Fruit fly (Drosophila melanogaster): ENCODE results near the gene SecS.

The SecS gene

DNA sequence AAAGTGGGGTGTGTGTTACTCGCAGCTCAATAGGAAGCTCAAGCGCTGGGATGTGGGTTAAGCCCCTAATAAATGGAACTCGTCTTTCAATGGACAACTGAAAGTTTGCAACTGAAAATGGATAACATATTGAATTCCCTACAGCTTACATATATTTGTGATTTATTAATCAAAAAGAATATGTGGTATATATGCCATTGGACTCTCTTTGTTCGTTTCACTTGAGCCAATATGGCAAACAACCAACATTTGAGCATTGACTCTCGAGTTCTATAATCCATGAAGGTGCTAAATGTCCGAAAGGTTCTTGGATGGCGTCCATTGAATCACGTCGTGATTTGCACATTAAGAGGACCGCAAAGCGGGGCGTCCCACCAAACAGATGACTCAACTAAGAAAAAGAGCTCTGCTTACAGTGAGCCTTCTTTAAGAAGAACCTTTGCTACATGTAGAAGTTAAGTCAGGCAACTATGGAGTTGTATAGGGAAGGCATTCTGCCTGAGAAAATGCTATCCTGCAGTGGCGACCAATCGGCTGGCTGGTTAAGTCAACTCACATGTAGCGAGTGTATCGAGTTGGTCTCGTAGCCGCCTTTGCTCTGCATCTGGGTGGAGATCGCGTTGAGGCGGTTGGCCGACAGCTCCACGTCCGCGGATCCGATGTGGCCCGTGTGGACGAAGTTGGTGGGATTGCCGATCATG, 16.8 kb downstream of the SecS start:
- no peak for TF ChIP-seq CTCF (optimal IDR thresholded peaks at IDR 0.05)
- no peak for TF ChIP-seq CG8478 (optimal IDR thresholded peaks at IDR 0.05)

DNA sequence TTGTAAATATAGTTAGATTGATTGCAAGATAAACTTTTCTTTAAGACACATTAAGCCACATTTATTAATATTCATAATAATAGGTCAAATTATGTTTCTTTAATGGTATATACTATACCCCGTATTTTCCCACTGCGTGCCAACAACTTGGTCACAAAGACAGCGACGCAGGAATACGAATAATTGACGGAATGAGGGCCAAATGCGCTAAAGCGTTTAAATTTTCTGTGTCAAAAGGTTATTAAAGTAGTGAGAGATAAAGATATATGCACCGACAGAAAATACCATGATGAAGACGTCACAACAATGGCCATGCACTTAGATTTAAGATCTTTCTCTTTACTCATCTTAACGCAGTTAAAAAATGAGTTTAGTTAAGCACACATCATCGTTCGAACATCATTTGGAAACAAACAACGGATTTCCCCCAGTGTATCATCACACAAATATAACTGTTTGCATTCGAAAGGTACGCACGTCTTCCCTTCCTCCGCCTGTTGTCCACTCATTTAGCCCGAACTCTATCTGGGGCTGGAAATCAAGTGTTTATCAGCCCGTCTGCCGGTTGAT, 19.2 kb downstream of the SecS start:
- no peak for TF ChIP-seq CG8478 (optimal IDR thresholded peaks at IDR 0.05)
- no peak for TF ChIP-seq CTCF (optimal IDR thresholded peaks at IDR 0.05)

- no peak for TF ChIP-seq CTCF (optimal IDR thresholded peaks at IDR 0.05)
- no peak for TF ChIP-seq CG8478 (optimal IDR thresholded peaks at IDR 0.05)
Measured at dm6 chr3R:5621714-5622405, 20.6 kb downstream of the SecS start.

DNA sequence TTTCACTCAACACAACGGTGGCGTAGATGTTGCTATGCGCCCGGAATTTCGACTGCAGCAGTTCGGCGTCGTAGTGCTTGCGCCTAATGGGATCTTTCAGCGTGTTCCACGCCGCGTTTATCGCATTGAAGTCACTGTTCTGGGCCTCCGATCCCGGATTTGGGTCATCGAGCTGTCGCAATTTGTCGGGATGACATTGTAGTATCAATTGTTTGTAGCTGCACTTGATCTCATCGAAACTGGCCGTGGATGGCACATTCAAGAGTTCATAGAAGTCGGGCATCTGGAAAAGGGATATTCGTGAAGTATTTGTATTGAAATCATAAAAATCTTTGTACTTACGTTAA, 21.1 kb downstream of the SecS start:
- TF ChIP-seq CTCF (optimal IDR thresholded peaks at IDR 0.05) (no peak), CG8478 (optimal IDR thresholded peaks at IDR 0.05) (no peak)

DNA sequence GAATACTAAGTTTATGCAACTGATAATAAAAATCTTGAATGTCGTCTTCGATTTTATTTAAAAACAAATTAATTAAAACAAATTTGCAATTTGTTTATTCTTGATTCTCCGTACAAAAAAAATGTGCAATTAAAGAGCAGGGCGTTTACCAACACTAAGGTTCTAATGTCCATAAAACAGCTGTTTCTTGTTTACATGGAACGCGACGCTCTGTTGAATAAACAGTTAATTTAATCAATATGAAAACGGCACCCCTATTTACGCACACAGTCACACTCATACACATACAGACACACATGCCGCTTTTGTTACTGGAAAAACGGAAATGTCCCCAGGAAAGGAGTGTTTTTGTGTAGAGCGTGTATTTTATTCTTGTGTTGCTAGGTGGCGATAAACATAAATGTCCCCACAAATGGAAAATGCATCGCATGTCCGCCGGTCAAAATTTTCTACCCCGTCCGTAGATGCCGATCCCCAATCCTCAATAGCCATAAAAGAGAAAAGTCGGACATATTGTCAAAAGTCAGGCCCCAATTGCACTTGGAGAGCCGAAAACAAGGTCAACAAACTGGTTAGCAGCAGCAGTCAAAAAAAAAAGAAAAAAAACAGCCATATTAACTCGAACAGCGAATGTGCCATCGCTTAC, 21.9 kb downstream of the SecS start:
- TF ChIP-seq CTCF (optimal IDR thresholded peaks at IDR 0.05) (no peak), CG8478 (optimal IDR thresholded peaks at IDR 0.05) (no peak)

dm6 chr3R:5624115-5624878, 23.1 kb downstream of the SecS start, which contains the start of the genes Dph4, Spec2 and RpL13A:
Gene Dph4 (minus strand): TSS chr3R:5624125.
Gene Spec2 (minus strand): TSS chr3R:5624125.
Gene RpL13A (plus strand): TSS chr3R:5624474.
- TF ChIP-seq CG8478 (optimal IDR thresholded peaks at IDR 0.05) (no peak), CTCF (optimal IDR thresholded peaks at IDR 0.05) (peak; percentile 47 to 55)

DNA sequence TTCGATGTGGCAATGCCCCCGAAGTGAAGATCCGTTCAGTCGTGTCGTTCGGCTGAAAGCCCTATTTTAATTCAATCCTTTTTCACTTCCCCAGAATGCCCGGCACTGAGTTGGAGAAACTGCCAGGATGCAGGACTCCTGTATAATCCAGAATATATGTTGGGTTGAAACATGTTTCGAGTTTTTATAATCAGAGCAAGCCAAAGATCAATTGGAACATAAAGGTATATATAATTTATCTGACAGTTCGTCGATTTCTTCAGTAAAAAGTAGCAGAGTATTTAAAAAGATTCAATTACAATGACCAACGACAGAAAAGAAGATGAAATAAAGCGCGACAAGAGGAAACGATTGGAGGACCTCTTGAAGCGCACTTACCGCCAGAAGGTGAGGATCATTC, 26.3 kb downstream of the SecS start, which contains the start of gene CG31551:
TSS of gene CG31551 (plus strand) at position 301 of the 400 bp plus-strand sequence.
- TF ChIP-seq CG8478 (optimal IDR thresholded peaks at IDR 0.05) (no peak), CTCF (optimal IDR thresholded peaks at IDR 0.05) (no peak)

DNA sequence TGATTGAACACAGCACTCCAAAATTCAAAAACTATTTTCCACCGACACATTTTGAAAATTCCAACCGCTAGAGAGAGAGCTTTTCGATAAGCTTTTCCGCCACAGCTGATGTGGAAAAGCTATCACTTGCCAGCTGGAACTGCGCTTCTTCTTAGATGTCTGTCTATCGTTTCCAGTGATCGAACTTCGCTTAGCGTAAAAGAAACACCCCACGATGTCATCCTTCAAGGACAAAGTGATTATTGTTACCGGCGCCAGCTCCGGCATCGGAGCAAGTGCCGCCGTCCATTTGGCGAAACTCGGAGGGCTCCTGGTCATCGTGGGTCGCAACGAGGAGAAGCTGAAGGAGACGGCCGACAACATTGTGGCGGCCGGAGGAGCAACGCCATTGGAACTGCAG, 30.9 kb downstream of the SecS start, which contains the start of gene CG31549:
TSS of gene CG31549 (plus strand) at position 11 of the 400 bp plus-strand sequence.
- TF ChIP-seq CG8478 (optimal IDR thresholded peaks at IDR 0.05) (no peak), CTCF (optimal IDR thresholded peaks at IDR 0.05) (no peak)

- TF ChIP-seq CG8478 (optimal IDR thresholded peaks at IDR 0.05): no peak
- TF ChIP-seq CTCF (optimal IDR thresholded peaks at IDR 0.05): no peak
Measured at dm6 chr3R:5633437-5633836, 32.2 kb downstream of the SecS start, which contains the start of gene CG12171. Gene CG12171 (plus strand): TSS chr3R:5633627.

DNA sequence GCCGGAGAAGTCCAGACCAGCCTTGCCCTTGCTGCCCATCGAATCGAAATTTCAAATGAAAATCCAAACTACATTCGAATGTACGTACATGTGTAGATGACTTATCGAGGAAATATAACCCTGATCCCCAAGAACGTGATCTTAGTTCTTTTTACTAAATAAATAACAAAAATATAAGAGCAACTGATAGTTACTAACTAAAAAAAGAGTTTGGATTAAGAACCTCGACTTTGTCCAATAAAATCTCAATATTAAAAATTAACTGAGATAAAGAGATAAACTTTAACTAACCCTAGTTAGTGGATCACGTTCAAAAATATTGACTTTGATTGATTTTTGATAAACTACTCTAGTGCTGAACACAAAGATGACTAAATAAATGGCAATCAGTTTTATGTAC, 34.3 kb downstream of the SecS start, which contains the start of gene CG31546:
TSS of gene CG31546 (minus strand) at position 101 of the 400 bp plus-strand sequence.
- no peak for TF ChIP-seq CTCF (optimal IDR thresholded peaks at IDR 0.05)
- no peak for TF ChIP-seq CG8478 (optimal IDR thresholded peaks at IDR 0.05)

- no peak for TF ChIP-seq CG8478 (optimal IDR thresholded peaks at IDR 0.05)
- no peak for TF ChIP-seq CTCF (optimal IDR thresholded peaks at IDR 0.05)
Measured at dm6 chr3R:5636519-5637430, 35.5 kb downstream of the SecS start, which contains the start of the genes CG31548 and CG12170. Gene CG31548 (minus strand): TSS chr3R:5636852. Gene CG12170 (plus strand): TSS chr3R:5637234.

DNA sequence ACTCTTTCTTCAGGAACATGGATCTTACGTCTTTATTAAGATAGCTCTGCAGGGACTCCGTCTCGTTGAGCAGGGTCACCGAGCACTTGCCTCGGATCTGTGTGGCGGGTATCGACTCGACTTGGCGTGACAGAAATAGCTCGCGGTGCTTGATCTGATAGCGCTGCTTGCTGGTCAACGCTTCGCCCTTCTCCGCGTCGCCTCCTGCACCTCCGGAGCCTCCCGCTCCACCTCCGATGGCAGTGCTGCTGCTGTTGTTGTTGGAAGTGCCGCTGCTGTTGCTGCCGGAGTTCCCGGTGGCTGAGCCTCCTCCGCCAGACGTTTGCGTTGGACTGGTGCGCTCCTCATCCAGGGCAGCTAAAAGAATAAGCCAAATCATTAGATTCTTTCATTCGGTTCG, 42.2 kb downstream of the SecS start:
- TF ChIP-seq CTCF (optimal IDR thresholded peaks at IDR 0.05): no peak
- TF ChIP-seq CG8478 (optimal IDR thresholded peaks at IDR 0.05): no peak

Data from S2 (cell line).